Fruit fly (Drosophila melanogaster) whole organism: ENCODE measurements around the gene Cph.

Experiments
- CG8478 ChIP-seq: fragments of >200 bp; optimal IDR thresholded peaks from 2 replicates; lab custom pipeline; 2018; ENCODE audit warnings: inconsistent platforms
- Dll ChIP-seq: fragments of >200 bp; optimal IDR thresholded peaks from 2 replicates; lab custom pipeline; 2017
- EcR ChIP-seq, 2 experiments: fragments of >200 bp; optimal IDR thresholded peaks; 2 replicates each; lab custom pipeline; 2017; ENCODE audit warnings: missing biosample characterization in 2 of 2, missing genetic modification characterization in 2 of 2, missing genetic modification reagents in 2 of 2
- pan ChIP-seq: fragments of >200 bp; optimal IDR thresholded peaks from 2 replicates; lab custom pipeline; 2017
- psq ChIP-seq: fragments of >200 bp; optimal IDR thresholded peaks from 2 replicates; lab custom pipeline; 2017
- usp ChIP-seq: fragments of >200 bp; optimal IDR thresholded peaks from 2 replicates; lab custom pipeline; 2017; ENCODE audit warnings: missing biosample characterization, missing genetic modification characterization, mixed read lengths

The Cph gene

DNA sequence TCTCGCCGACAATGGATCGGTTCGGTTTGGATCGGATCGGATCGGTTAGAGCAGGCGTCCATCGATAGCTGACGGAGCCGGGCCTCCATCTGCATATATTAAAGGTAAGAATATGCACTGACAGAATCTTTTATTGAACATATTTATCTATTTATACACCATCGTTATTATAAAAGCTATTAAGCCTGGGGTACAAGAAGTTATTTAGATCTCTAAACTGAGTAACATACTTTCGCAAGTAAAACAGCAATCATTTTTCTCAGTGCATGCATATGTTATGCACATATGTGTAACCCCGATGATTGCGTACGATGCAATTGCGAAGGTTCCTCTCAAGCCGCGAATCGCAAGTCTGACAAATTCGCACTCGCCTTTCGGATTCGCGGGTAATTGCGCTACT is 55.5 kb downstream of the Cph start:
- TF ChIP-seq psq, result no peak
- no peak for TF ChIP-seq CG8478 (lab: Kevin White, UChicago)
- TF ChIP-seq pan (lab: Kevin White, UChicago), result no peak
- no peak for TF ChIP-seq Dll (lab: Kevin White, UChicago)
- no peak for TF ChIP-seq usp (GFP tag; lab: Kevin White, UChicago)
- no peak for TF ChIP-seq EcR (GFP tag; optimal IDR thresholded peaks at IDR 0.05; lab: Kevin White, UChicago)

DNA sequence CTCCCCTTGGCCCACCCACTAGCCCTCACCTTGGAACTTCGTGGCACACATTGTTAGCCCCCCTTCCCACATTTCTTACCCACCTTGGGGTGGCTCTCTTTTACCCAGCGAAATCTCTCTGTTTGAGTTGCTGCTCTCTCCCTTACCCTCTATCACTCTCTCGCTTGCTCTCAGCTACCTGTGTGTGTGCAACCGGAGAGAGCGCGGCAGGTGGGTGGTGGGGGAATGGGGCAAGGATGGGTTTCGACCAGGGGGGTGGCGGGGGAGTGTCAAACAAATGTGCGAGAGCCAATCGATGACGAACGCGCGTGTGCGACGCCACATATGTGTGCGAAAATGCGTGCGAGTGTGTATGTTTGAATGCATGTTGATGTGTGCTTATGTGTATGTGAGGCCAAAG is 56.4 kb downstream of the Cph start:
- TF ChIP-seq EcR (GFP tag; optimal IDR thresholded peaks at IDR 0.05; lab: Kevin White, UChicago) (no peak), Dll (lab: Kevin White, UChicago) (no peak), psq (no peak), pan (lab: Kevin White, UChicago) (no peak), usp (GFP tag; lab: Kevin White, UChicago) (no peak), CG8478 (lab: Kevin White, UChicago) (no peak)

DNA sequence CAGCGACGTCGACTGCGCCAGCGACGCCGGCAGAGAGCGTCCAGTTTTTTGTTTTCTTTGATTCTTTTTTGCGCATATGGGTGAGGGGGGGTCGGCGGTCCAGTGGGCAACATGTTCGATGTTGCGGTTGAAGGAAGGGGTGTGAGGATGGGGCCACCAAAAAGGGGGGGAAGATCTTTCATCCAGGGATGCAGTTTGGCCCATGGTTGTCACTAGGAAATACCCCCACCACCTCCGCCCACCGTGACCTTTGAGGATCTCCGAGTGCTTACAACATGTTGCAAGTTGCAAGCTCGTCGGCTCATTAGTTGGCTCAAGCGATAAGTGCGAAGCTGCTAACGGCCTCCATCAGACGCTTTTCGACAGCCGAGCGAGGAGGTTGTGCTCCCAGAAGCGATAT is 57.3 kb downstream of the Cph start:
- peak in 1 of 2 experiments; percentile 15 for TF ChIP-seq EcR (GFP tag; optimal IDR thresholded peaks at IDR 0.05; lab: Kevin White, UChicago)
- TF ChIP-seq usp (GFP tag; lab: Kevin White, UChicago), result no peak
- no peak for TF ChIP-seq psq

dm6 chrX:7195580-7195979 is 58.1 kb downstream of the Cph start:
- TF ChIP-seq Dll (lab: Kevin White, UChicago), result no peak
- TF ChIP-seq EcR (GFP tag; optimal IDR thresholded peaks at IDR 0.05; lab: Kevin White, UChicago), result no peak
- no peak for TF ChIP-seq CG8478 (lab: Kevin White, UChicago)
- TF ChIP-seq psq, result no peak
- no peak for TF ChIP-seq pan (lab: Kevin White, UChicago)
- no peak for TF ChIP-seq usp (GFP tag; lab: Kevin White, UChicago)

dm6 chrX:7196033-7196432 is 58.5 kb downstream of the Cph start:
- TF ChIP-seq EcR (GFP tag; optimal IDR thresholded peaks at IDR 0.05; lab: Kevin White, UChicago) (no peak), Dll (lab: Kevin White, UChicago) (peak; percentile 47)

DNA sequence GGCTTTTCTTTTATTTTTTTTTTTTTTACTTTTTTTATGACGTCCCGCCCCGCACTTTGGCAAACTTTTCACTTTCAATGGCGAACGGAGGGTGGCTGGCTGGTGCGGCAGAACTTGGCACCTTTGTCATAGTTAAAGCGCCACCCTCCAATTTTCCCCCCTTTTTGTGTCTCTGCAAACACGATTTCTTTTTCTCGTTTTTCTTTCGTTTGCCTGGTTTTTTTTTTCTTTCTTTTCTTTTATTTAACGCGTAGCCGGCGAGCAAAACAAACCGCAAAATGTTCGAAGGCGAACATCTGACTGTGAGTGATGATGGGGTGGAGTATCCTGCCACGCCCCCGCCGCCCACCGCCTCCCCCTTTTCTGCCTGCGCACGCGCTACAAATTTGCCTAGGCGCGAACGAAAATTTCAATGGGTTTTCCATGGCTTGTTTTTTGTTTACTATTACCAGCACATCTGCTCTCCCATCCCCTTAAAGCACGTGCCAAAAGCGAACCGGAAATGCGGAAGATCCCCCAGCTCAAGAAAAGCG is 63.9 kb downstream of the Cph start:
- no peak for TF ChIP-seq usp (GFP tag; lab: Kevin White, UChicago)
- no peak for TF ChIP-seq Dll (lab: Kevin White, UChicago)
- TF ChIP-seq pan (lab: Kevin White, UChicago), result no peak
- TF ChIP-seq EcR (GFP tag; optimal IDR thresholded peaks at IDR 0.05; lab: Kevin White, UChicago), result no peak
- no peak for TF ChIP-seq psq
- TF ChIP-seq CG8478 (lab: Kevin White, UChicago), result no peak

dm6 chrX:7204183-7204582 is 66.7 kb downstream of the Cph start:
- TF ChIP-seq psq (no peak), Dll (lab: Kevin White, UChicago) (no peak), CG8478 (lab: Kevin White, UChicago) (no peak), usp (GFP tag; lab: Kevin White, UChicago) (no peak), pan (lab: Kevin White, UChicago) (no peak), EcR (GFP tag; optimal IDR thresholded peaks at IDR 0.05; lab: Kevin White, UChicago) (no peak)

DNA sequence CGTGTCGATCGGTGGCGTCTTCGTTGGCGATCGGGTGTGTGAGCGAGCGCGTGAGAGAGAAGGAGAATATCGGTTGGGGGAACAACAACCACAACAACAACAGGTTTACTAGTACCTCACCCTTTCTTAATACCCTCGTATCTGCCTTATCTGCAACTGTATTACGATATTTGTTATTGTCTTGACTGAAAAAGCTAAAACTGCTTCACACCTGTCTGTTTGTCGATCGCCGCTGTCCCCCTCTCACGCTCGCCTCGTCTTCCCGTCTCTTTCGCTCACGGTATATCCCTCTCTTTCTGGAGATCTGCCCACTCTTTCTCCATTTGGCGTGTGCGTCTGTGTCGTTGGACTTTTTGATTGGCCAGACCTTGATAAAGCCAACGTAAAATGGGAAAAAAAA is 67.2 kb downstream of the Cph start:
- TF ChIP-seq psq (no peak), CG8478 (lab: Kevin White, UChicago) (peak; percentile 93), Dll (lab: Kevin White, UChicago) (no peak)

DNA sequence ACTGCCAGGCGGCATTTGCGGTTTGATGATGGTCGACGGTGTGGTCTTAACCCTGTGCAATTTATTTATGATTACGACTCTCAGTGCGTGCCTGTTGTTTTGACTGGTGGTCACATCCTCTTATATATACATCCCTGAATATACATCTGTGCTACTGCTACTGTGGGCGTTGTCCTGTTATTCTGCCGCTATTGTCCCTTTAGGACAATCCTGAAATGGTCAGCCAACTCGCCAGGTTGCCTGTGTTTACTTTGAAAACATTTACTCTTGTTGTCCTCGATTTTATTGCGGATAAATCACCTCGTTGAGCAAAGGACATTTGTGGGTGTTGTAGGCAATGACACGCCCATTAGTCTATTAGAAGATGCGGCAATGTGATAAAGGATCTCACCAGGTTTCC is 83.6 kb downstream of the Cph start:
- no peak for TF ChIP-seq CG8478 (lab: Kevin White, UChicago)
- TF ChIP-seq psq, result no peak
- TF ChIP-seq pan (lab: Kevin White, UChicago), result no peak
- TF ChIP-seq EcR (GFP tag; optimal IDR thresholded peaks at IDR 0.05; lab: Kevin White, UChicago), result no peak
- TF ChIP-seq usp (GFP tag; lab: Kevin White, UChicago), result no peak
- TF ChIP-seq Dll (lab: Kevin White, UChicago), result no peak

DNA sequence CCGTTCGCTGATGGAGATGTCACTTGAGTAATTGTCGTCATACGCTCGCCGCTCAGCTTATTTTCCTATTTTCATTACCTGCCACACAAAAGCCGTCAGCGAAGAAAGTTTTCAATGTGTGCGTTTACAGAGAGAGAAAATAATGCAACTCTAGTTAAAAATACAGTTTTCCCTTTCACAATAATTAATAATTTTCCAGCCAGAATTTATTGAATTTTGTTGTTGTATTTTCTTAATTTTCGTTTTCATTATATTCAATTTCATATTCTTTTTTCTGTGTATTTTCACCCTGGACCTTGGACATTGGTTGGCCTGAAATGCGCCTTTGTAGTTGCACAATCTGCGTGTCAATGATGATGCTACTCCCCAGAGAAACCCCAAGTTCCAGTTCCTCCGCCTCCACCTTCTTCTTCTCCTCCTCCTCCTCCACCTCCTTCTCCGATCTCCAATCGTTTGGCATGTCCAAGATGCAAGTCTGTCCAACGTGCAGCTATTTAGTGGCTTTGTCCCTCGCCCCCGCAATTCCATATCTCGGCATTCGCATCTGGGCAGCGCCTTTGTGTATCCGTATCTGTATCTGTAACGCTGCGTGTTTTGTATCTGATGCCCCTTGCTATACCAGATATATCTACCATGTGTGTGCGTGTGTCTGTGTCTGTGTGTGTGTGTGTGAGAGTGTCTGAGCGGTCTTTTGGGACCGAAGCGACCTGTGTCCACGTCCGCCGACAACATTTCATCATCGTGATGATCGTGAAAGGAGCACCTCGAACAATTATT is 84.8 kb downstream of the Cph start:
- TF ChIP-seq Dll (lab: Kevin White, UChicago) (no peak), psq (no peak), pan (lab: Kevin White, UChicago) (no peak), usp (GFP tag; lab: Kevin White, UChicago) (no peak), EcR (GFP tag; optimal IDR thresholded peaks at IDR 0.05; lab: Kevin White, UChicago) (no peak)

DNA sequence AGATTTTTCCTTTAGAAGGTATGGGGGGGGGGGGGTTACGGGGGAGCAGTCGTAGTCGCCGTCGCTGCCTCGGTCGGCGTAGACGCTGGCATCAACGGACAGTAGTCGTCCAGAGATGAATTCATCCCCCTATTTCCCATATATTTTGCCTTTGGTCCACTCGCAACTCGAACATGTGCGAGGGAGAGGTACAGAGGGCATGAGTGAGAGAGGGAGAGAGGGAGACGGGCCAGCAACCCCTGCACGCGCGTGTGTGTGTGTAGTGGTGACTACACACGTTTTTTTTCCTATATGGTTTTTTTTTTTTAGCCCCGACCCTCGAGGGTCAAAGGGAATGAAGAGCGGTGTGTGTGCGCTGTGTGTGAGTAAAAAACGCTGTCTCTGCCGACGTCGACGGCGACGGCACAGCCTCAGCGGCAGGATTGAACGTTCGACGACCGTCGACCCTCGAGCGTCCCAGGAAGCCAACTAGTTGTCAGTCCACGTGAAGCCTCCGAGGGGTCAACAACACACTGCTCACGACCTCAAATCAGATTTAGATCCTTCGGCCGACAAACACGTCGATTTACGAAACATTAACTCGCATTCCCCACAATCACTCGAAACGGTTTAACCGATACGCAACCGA is 88.6 kb downstream of the Cph start:
- no peak for TF ChIP-seq psq
- TF ChIP-seq CG8478 (lab: Kevin White, UChicago), result no peak

DNA sequence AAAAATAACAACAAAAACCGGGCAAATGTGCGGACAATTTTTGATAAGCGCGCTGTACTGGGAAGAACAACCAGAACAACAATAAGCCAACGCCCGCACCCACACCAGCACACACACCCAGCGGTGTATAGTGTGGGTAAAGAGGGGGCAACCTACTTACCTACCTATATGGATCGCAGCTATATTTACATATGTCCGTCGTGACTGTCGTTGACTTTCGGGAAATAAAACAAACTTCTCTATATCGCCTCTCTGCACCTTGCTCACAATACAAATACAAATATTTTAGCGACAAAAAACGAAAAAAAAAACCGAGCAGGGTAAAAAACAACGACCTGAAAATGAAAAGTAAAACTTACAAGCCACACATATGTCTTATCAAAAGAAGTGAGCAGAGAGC is 89.8 kb downstream of the Cph start:
- no peak for TF ChIP-seq CG8478 (lab: Kevin White, UChicago)
- TF ChIP-seq usp (GFP tag; lab: Kevin White, UChicago), result no peak
- TF ChIP-seq pan (lab: Kevin White, UChicago), result no peak
- no peak for TF ChIP-seq psq
- TF ChIP-seq Dll (lab: Kevin White, UChicago), result no peak
- TF ChIP-seq EcR (GFP tag; optimal IDR thresholded peaks at IDR 0.05; lab: Kevin White, UChicago), result no peak
